Fruit fly (Drosophila melanogaster): ENCODE measurements around the gene TTLL3B.

The TTLL3B gene

DNA sequence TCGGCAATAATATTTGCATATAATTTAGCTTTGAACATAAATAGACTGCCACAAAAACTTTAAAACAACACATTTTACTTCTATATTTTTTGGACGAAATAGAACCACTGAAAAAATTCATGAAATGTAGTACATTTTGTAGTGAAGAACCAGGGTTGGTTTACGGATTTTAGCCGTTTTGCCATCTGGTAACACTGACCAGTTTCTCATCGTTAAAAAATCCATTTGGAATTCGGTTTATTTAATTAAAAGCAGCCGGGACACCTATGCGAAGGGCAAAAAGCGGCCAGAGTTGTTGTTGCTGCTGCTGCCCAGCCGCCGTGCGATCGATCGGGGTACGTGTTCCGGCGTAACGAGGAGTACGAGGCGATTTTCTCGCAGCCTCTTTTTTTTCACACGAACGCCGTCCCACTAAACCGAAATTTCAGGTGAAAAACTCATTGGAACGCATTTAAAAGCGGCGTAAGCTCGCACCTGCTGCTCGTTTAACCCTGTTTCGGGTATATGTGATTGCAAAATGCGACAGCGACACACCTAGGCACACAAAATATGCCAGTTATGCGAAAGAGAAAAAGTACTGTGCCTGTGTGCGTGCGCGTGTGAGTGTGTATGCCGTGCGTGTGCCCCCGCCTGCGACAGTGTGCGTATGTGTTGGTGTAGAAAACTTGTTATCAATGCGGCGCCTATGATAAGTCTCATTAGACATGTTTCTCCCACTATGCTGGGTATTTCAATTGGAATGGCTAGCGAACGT, 8.7 kb upstream of the TTLL3B start, which contains the start of gene Liprin-alpha (continued):
- TF ChIP-seq CG10366 (GFP tag; IDR thresholded peaks at IDR 0.05) (no peak), GATAe (GFP tag; conservative IDR thresholded peaks at IDR 0.05) (peak; percentile 80), prd (optimal IDR thresholded peaks at IDR 0.05) (no peak), prd (GFP tag; IDR thresholded peaks at IDR 0.05) (no peak; the same call in 2 of the 3 replicates), CG42726 (GFP tag; IDR thresholded peaks at IDR 0.05; ENCODE audit: partially characterized antibody) (0 out of 2 replicates have a peak, but pooled peaks have one; percentile 5), CG10543 (GFP tag; optimal IDR thresholded peaks at IDR 0.05) (peak; percentile 25), HLH4C (GFP tag; IDR thresholded peaks at IDR 0.05; ENCODE audit: partially characterized antibody) (no peak), CG4617 (GFP tag; optimal IDR thresholded peaks at IDR 0.05; ENCODE audit: borderline replicate concordance) (peak; percentile 80), Hr78 (GFP tag; optimal IDR thresholded peaks at IDR 0.05) (peak in 1 of 2 experiments; percentile 57), CG8478 (optimal IDR thresholded peaks at IDR 0.05) (peak; percentile 88), Dp (GFP tag; optimal IDR thresholded peaks at IDR 0.05) (no peak), wdn (GFP tag; IDR thresholded peaks at IDR 0.05) (no peak), CG17186 (GFP tag; optimal IDR thresholded peaks at IDR 0.05) (no peak), lab (GFP tag; optimal IDR thresholded peaks at IDR 0.05) (no peak), CG1529 (GFP tag; optimal IDR thresholded peaks at IDR 0.05) (peak; percentile 87), ken (GFP tag; IDR thresholded peaks at IDR 0.05) (no peak), Hmx (GFP tag; optimal IDR thresholded peaks at IDR 0.05) (no peak), aop (GFP tag; IDR thresholded peaks at IDR 0.05) (no peak), chinmo (GFP tag; IDR thresholded peaks at IDR 0.05; ENCODE audit: partially characterized antibody) (peak; percentile 89), B-H1 (GFP tag; IDR thresholded peaks at IDR 0.05) (no peak), tgo (GFP tag; IDR thresholded peaks at IDR 0.05) (no peak), CG1024 (GFP tag; IDR thresholded peaks at IDR 0.05) (no peak), CG7928 (GFP tag; optimal IDR thresholded peaks at IDR 0.05) (peak; percentile 86), MESR4 (GFP tag; optimal IDR thresholded peaks at IDR 0.05) (peak; percentile 79), chm (GFP tag; IDR thresholded peaks at IDR 0.05) (peak; percentile 56; the same call in 1 of the 2 replicates), CG6689 (GFP tag; IDR thresholded peaks at IDR 0.05) (no peak), Kr (GFP tag; optimal IDR thresholded peaks at IDR 0.05) (no peak), CG6175 (GFP tag; IDR thresholded peaks at IDR 0.05) (peak; percentile 96), hkb (optimal IDR thresholded peaks at IDR 0.05) (no peak), hkb (GFP tag; IDR thresholded peaks at IDR 0.05) (no peak), tx (GFP tag; optimal IDR thresholded peaks at IDR 0.05) (no peak), HmgZ (tag; optimal IDR thresholded peaks at IDR 0.05) (peak; percentile 29), Bgb (GFP tag; IDR thresholded peaks at IDR 0.05; ENCODE audit: partially characterized antibody) (no peak; the same call in 1 of the 2 replicates), D (optimal IDR thresholded peaks at IDR 0.05) (peak; percentile 84), D (GFP tag; optimal IDR thresholded peaks at IDR 0.05) (no peak), sens (GFP tag) (peak; percentile 43), nom (GFP tag; optimal IDR thresholded peaks at IDR 0.05) (no peak), Hand (GFP tag; optimal IDR thresholded peaks at IDR 0.05) (no peak), Ets97D (GFP tag; optimal IDR thresholded peaks at IDR 0.05) (peak; percentile 8), yki (optimal IDR thresholded peaks at IDR 0.05) (no peak), CG9215 (GFP tag; IDR thresholded peaks at IDR 0.05) (no peak), gfzf (GFP tag; optimal IDR thresholded peaks at IDR 0.05) (peak; percentile 79), CG10979 (tag; optimal IDR thresholded peaks at IDR 0.05) (peak; percentile 20), CG10147 (GFP tag; optimal IDR thresholded peaks at IDR 0.05) (no peak), Stat92E (GFP tag; optimal IDR thresholded peaks at IDR 0.05) (peak in 1 of 3 experiments; percentile 73), CG9797 (GFP tag; optimal IDR thresholded peaks at IDR 0.05) (peak; percentile 51), Dll (GFP tag; IDR thresholded peaks at IDR 0.05; ENCODE audit: partially characterized antibody) (no peak), dmrt11E (tag; optimal IDR thresholded peaks at IDR 0.05) (no peak), rib (GFP tag; IDR thresholded peaks at IDR 0.05) (0 out of 2 replicates have a peak, but pooled peaks have one; percentile 33), CG33557 (GFP tag; optimal IDR thresholded peaks at IDR 0.05) (no peak)
